Fruit fly (Drosophila melanogaster): Measurements from ENCODE around the gene CG15422.

Gene CG15422

DNA sequence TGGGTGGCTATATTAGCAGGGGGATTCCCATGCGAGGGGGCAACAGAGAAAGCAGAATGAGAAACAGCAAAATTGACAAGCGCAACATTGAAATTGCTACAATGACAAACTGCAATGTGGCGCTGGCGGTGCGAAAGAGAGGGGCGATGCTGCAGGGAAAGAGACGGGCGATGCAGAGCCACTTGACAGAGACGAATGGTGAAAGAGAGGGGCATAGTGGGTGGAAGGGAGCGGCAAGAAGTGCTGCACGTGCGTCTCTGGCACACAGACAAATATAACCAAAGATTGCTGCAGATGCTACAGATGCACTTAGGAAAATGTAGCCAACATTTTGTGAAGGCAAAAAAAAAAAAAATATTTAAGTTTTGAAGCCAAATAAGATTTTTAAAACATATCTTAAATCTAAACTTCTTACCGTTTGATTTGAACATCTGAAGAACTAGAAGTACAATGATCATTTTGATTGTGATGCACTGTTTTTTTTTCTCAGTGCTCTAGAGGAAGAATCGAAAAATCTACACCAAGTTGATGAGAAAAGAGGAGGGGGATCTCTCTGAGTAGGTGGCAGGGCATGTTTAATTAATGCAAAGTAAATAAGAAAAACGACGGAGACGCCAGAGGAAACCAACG is 40.5 kb downstream of the CG15422 start:
- TF ChIP-seq EcR (GFP tag; optimal IDR thresholded peaks at IDR 0.05) (no peak), Dll (optimal IDR thresholded peaks at IDR 0.05) (no peak), usp (GFP tag; optimal IDR thresholded peaks at IDR 0.05) (no peak), pan (optimal IDR thresholded peaks at IDR 0.05) (no peak), psq (optimal IDR thresholded peaks at IDR 0.05) (no peak), CG8478 (optimal IDR thresholded peaks at IDR 0.05) (no peak)

dm6 chr2L:4051770-4052169 is 47.0 kb downstream of the CG15422 start:
- TF ChIP-seq EcR (GFP tag; optimal IDR thresholded peaks at IDR 0.05) (no peak), psq (optimal IDR thresholded peaks at IDR 0.05) (no peak), CG8478 (optimal IDR thresholded peaks at IDR 0.05) (no peak), Dll (optimal IDR thresholded peaks at IDR 0.05) (no peak), usp (GFP tag; optimal IDR thresholded peaks at IDR 0.05) (no peak), pan (optimal IDR thresholded peaks at IDR 0.05) (no peak)

dm6 chr2L:4052346-4052745 is 47.6 kb downstream of the CG15422 start:
- TF ChIP-seq CG8478 (optimal IDR thresholded peaks at IDR 0.05) (no peak), pan (optimal IDR thresholded peaks at IDR 0.05) (no peak), EcR (GFP tag; optimal IDR thresholded peaks at IDR 0.05) (no peak), usp (GFP tag; optimal IDR thresholded peaks at IDR 0.05) (no peak)

DNA sequence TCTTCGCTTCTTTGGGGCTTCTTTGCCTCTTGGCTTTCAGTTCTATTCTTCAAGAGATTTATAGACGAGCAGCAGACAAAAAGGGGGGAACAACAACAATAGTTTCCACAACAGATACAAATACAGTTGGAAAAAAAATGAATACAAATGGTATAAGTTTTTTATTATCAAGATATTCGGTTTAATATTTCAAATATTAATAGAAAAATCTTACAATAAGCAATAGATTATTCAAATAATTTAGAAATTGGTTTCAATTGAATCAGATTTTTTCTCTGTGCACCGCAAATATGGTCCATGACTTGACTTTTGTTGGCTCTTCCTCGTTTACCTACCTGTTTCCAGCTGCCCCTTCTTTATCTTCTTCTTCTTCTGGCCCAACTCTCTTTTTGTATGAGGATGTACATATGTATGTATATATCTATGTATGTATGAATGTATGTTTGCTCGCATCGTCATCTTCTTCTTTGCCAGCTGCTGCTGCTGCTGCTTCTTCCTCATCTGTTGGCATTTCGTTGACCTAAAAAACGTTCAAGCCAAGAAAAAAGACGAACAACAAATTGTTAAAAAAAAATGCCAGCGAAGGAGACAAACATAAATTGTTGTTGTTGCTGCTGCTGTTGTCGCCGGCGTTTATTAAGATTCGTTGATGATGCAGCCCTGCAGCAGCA is 48.8 kb downstream of the CG15422 start:
- TF ChIP-seq EcR (GFP tag; optimal IDR thresholded peaks at IDR 0.05) (peak in 1 of 2 experiments; percentile 11), pan (optimal IDR thresholded peaks at IDR 0.05) (no peak)
